Worm (Caenorhabditis elegans): ENCODE data around the gene Y45F3A.9.

Y45F3A.9 gene

ce11 chrIII:10562542-10562941 lies 32.4 kb downstream of the Y45F3A.9 start:
- TF ChIP-seq pha-2 (tag; optimal IDR thresholded peaks at IDR 0.05) (no peak), fkh-10 (GFP tag; optimal IDR thresholded peaks at IDR 0.05) (no peak), zip-5 (tag; optimal IDR thresholded peaks at IDR 0.05) (no peak), ceh-19 (GFP tag; optimal IDR thresholded peaks at IDR 0.05) (no peak), pax-1 (tag; optimal IDR thresholded peaks at IDR 0.05) (no peak), npax-4 (tag; optimal IDR thresholded peaks at IDR 0.05) (no peak), ceh-31 (tag; optimal IDR thresholded peaks at IDR 0.05) (no peak), sox-4 (tag; optimal IDR thresholded peaks at IDR 0.05) (no peak), ceh-9 (tag; optimal IDR thresholded peaks at IDR 0.05) (no peak), dve-1 (tag; optimal IDR thresholded peaks at IDR 0.05) (no peak), unc-42 (tag; optimal IDR thresholded peaks at IDR 0.05) (no peak), Y22D7AL.16 (tag; optimal IDR thresholded peaks at IDR 0.05) (no peak), rnt-1 (tag; optimal IDR thresholded peaks at IDR 0.05) (no peak), gmeb-2 (tag; optimal IDR thresholded peaks at IDR 0.05) (no peak), nhr-232 (tag; optimal IDR thresholded peaks at IDR 0.05) (no peak), hlh-13 (GFP tag; optimal IDR thresholded peaks at IDR 0.05) (no peak)

- no peak for TF ChIP-seq Y22D7AL.16 (tag; optimal IDR thresholded peaks at IDR 0.05)
- no peak for TF ChIP-seq fkh-6 (tag; optimal IDR thresholded peaks at IDR 0.05)
- TF ChIP-seq ama-1 (optimal IDR thresholded peaks at IDR 0.05) = no peak
- TF ChIP-seq pha-2 (tag; optimal IDR thresholded peaks at IDR 0.05) = no peak
- TF ChIP-seq fkh-10 (GFP tag; optimal IDR thresholded peaks at IDR 0.05) = no peak
Observed at ce11 chrIII:10561904-10562303, 33.1 kb downstream of the Y45F3A.9 start, which contains the start of gene Y45F3A.1. TSS of gene Y45F3A.1 (minus strand) at chrIII:10561915.

ce11 chrIII:10560296-10560695 lies 34.7 kb downstream of the Y45F3A.9 start, which contains the start of gene rab-30:
TSS of gene rab-30 (plus strand) at chrIII:10560596.
- no peak for TF ChIP-seq C38D4.7 (GFP tag; optimal IDR thresholded peaks at IDR 0.05)
- no peak for TF ChIP-seq ceh-22 (tag; optimal IDR thresholded peaks at IDR 0.05)
- no peak for TF ChIP-seq C08G9.2 (tag; optimal IDR thresholded peaks at IDR 0.05)
- TF ChIP-seq rnt-1 (tag; optimal IDR thresholded peaks at IDR 0.05) = no peak

ce11 chrIII:10557910-10558309 lies 37.1 kb downstream of the Y45F3A.9 start, which contains the start of gene T21C12.4:
TSS of gene T21C12.4 (minus strand) at chrIII:10558010.
- TF ChIP-seq pha-4 (tag; optimal IDR thresholded peaks at IDR 0.05) (no peak), elt-4 (tag; optimal IDR thresholded peaks at IDR 0.05) (no peak)

ce11 chrIII:10552929-10553328 lies 42.0 kb downstream of the Y45F3A.9 start, which contains the start of gene T21C12.8:
TSS of gene T21C12.8 (minus strand) at chrIII:10553029.
- no peak for TF ChIP-seq ceh-18 (tag; optimal IDR thresholded peaks at IDR 0.05)
- TF ChIP-seq npax-4 (tag; optimal IDR thresholded peaks at IDR 0.05) = no peak
- TF ChIP-seq ceh-31 (tag; optimal IDR thresholded peaks at IDR 0.05) = no peak
- no peak for TF ChIP-seq lim-6 (tag; optimal IDR thresholded peaks at IDR 0.05)
- TF ChIP-seq odd-2 (tag; optimal IDR thresholded peaks at IDR 0.05) = no peak
- TF ChIP-seq ceh-19 (GFP tag; optimal IDR thresholded peaks at IDR 0.05) = no peak
- TF ChIP-seq hlh-6 (tag; optimal IDR thresholded peaks at IDR 0.05) = no peak
- no peak for TF ChIP-seq ceh-2 (tag; optimal IDR thresholded peaks at IDR 0.05)
- no peak for TF ChIP-seq fkh-10 (GFP tag; optimal IDR thresholded peaks at IDR 0.05)
- TF ChIP-seq unc-3 (GFP tag; conservative IDR thresholded peaks at IDR 0.05) = no peak
- TF ChIP-seq unc-3 (tag; optimal IDR thresholded peaks at IDR 0.05) = no peak
- no peak for TF ChIP-seq dve-1 (tag; optimal IDR thresholded peaks at IDR 0.05)
- TF ChIP-seq pqm-1 (tag; optimal IDR thresholded peaks at IDR 0.05) = no peak
- TF ChIP-seq ztf-16 (tag; optimal IDR thresholded peaks at IDR 0.05) = no peak
- TF ChIP-seq ceh-6 (GFP tag; optimal IDR thresholded peaks at IDR 0.05) = no peak
- TF ChIP-seq pha-4 (tag; optimal IDR thresholded peaks at IDR 0.05) = no peak

All from whole organism, late embryonic.